Fruit fly (Drosophila melanogaster) whole organism, embryonic: ENCODE measurements around the gene CG33181.

Experiments used
- CG31388 ChIP-seq: fragments of 200-800 bp; sonication (Bioruptor generic); optimal IDR thresholded peaks from 2 replicates; lab custom pipeline; 2016; ENCODE audit warnings: missing biosample characterization, missing genetic modification characterization
- CG4282 ChIP-seq: fragments of 200-800 bp; sonication (Bioruptor generic); optimal IDR thresholded peaks from 2 replicates; lab custom pipeline; 2016; ENCODE audit warnings: missing biosample characterization, missing genetic modification characterization
- Dip2 ChIP-seq: fragments of 200-800 bp; sonication (Bioruptor generic); IDR thresholded peaks from 2 replicates; pipeline ENCODE4 v1.3.6; 2022; ENCODE audit warnings: missing biosample characterization, missing genetic modification characterization
- crp ChIP-seq, 2 experiments: fragments of 200-800 bp; sonication (Bioruptor generic); optimal IDR thresholded peaks; 2 replicates in 1 of 2; 3 replicates in 1 of 2; lab custom pipeline; 2017; ENCODE audit warnings: missing biosample characterization in 2 of 2, missing genetic modification characterization in 2 of 2, mild to moderate bottlenecking in 1 of 2, moderate library complexity in 1 of 2
- rib ChIP-seq: fragments of 200-800 bp; sonication (Bioruptor generic); IDR thresholded peaks from 2 replicates; pipeline ENCODE4 v1.3.6; 2022; ENCODE audit warnings: missing biosample characterization, missing genetic modification characterization

DNA sequence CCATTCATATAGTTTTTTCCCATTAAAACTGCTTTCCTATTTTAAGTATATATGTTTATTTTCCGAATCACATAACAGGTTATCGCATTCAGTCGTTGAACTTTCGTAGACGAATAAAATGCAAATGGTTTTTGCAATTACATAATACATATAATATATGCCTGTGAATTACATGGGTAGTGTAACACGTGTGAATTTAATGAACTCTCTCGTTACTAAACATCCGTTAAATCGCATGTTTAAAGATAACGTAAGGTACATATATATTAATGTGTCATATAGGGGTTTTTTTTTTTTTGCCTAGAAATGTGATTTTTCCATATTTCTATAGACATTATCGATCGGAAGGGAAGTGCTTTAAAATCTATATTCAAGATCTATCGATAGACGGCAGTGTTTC lies 19.5 kb upstream of the CG33181 start:
- TF ChIP-seq crp (GFP tag; optimal IDR thresholded peaks at IDR 0.05; lab: Kevin White, UChicago) = no peak
- no peak for TF ChIP-seq Dip2 (GFP tag; lab: Robert Waterston, UW)
- TF ChIP-seq rib = no peak
- no peak for TF ChIP-seq CG4282 (GFP tag; lab: Kevin White, UChicago)
- TF ChIP-seq CG31388 (GFP tag; lab: Kevin White, UChicago) = no peak
